Worm (Caenorhabditis elegans) whole organism, young adult: ENCODE results near the gene hrpa-1.

Experiments
- B0261.1 ChIP-seq: sonication (generic microtip); optimal IDR thresholded peaks from 2 replicates; lab custom pipeline; 2016; ENCODE audit warnings: mild to moderate bottlenecking, missing genetic modification characterization, moderate library complexity, missing compliant biosample characterization
- C17E4.6 ChIP-seq: fragments of 200-800 bp; sonication (Bioruptor generic); IDR thresholded peaks from 2 replicates; pipeline ENCODE4 v1.3.6; 2022; ENCODE audit warnings: missing genetic modification reagents, missing genetic modification characterization, missing compliant biosample characterization
- F10E7.11 ChIP-seq: sonication (generic microtip); optimal IDR thresholded peaks from 2 replicates; lab custom pipeline; 2017; ENCODE audit warnings: mild to moderate bottlenecking, missing genetic modification characterization, moderate library complexity, missing compliant biosample characterization
- F23B12.7 ChIP-seq: sonication (generic microtip); optimal IDR thresholded peaks from 2 replicates; lab custom pipeline; 2017; ENCODE audit warnings: missing genetic modification characterization, mild to moderate bottlenecking, missing compliant biosample characterization, antibody characterized with exemption, moderate library complexity; ENCODE audit not compliant: insufficient read depth
- F52B5.7 ChIP-seq: sonication (generic microtip); optimal IDR thresholded peaks from 2 replicates; lab custom pipeline; 2016; ENCODE audit warnings: mild to moderate bottlenecking, missing genetic modification characterization, missing compliant biosample characterization
- F57A8.1 ChIP-seq: fragments of 200-800 bp; sonication (Bioruptor generic); optimal IDR thresholded peaks from 2 replicates; lab custom pipeline; 2018; ENCODE audit warnings: mild to moderate bottlenecking, missing genetic modification characterization, moderate library complexity, missing compliant biosample characterization
- K11D2.4 ChIP-seq: fragments of 200-800 bp; sonication (Bioruptor generic); IDR thresholded peaks from 2 replicates; pipeline ENCODE4 v1.3.6; 2022; ENCODE audit warnings: missing genetic modification reagents, missing genetic modification characterization, missing compliant biosample characterization
- Y53G8AR.9 ChIP-seq: fragments of 200-800 bp; sonication (Bioruptor generic); conservative IDR thresholded peaks from 2 replicates; pipeline ENCODE4 v1.3.6; 2022; ENCODE audit warnings: missing genetic modification reagents, missing genetic modification characterization, missing compliant biosample characterization
- Y67H2A.10 ChIP-seq: fragments of 200-800 bp; sonication (Bioruptor generic); conservative IDR thresholded peaks from 2 replicates; pipeline ENCODE4 v1.3.6; 2022; ENCODE audit warnings: missing genetic modification reagents, missing genetic modification characterization, missing compliant biosample characterization
- Y79H2A.3 ChIP-seq: fragments of 200-800 bp; sonication (Bioruptor generic); conservative IDR thresholded peaks from 2 replicates; pipeline ENCODE4 v1.3.6; 2022; ENCODE audit warnings: missing genetic modification reagents, missing genetic modification characterization, missing compliant biosample characterization
- ama-1 ChIP-seq, 3 experiments: fragments of 150-350 bp in 1 of 3; sonication (generic microtip) in 2 of 3; optimal IDR thresholded peaks; 2 replicates each; lab custom pipeline; 2014 to 2018; ENCODE audit warnings: missing biosample characterization in 2 of 3, missing genetic modification characterization in 2 of 3, missing genetic modification reagents in 2 of 3
- atf-7 ChIP-seq: sonication (generic microtip); optimal IDR thresholded peaks from 2 replicates; lab custom pipeline; 2017; ENCODE audit warnings: mild to moderate bottlenecking, missing genetic modification characterization, missing compliant biosample characterization
- athp-1 ChIP-seq: sonication (generic microtip); optimal IDR thresholded peaks from 2 replicates; lab custom pipeline; 2017; ENCODE audit warnings: mild to moderate bottlenecking, missing genetic modification characterization, missing compliant biosample characterization
- attf-6 ChIP-seq: fragments of 200-800 bp; sonication (Bioruptor generic); IDR thresholded peaks from 2 replicates; pipeline ENCODE4 v1.3.6; 2022; ENCODE audit warnings: missing genetic modification reagents, missing genetic modification characterization, missing compliant biosample characterization
- cebp-2 ChIP-seq: fragments of 200-800 bp; sonication (Bioruptor generic); IDR thresholded peaks from 2 replicates; pipeline ENCODE4 v1.3.6; 2022; ENCODE audit warnings: missing genetic modification characterization, missing compliant biosample characterization
- ceh-27 ChIP-seq: fragments of 200-800 bp; sonication (Bioruptor generic); optimal IDR thresholded peaks from 2 replicates; lab custom pipeline; 2018; ENCODE audit warnings: mild to moderate bottlenecking, missing genetic modification characterization, moderate library complexity, missing compliant biosample characterization
- ceh-40 ChIP-seq: fragments of 200-800 bp; sonication (Bioruptor generic); IDR thresholded peaks from 2 replicates; pipeline ENCODE4 v1.3.6; 2022; ENCODE audit warnings: missing genetic modification characterization, missing compliant biosample characterization
- ceh-79 ChIP-seq: sonication (generic microtip); optimal IDR thresholded peaks from 2 replicates; lab custom pipeline; 2017; ENCODE audit warnings: mild to moderate bottlenecking, missing genetic modification characterization, missing compliant biosample characterization
- chd-7 ChIP-seq: sonication (generic microtip); optimal IDR thresholded peaks from 2 replicates; lab custom pipeline; 2016; ENCODE audit warnings: mild to moderate bottlenecking, missing genetic modification characterization, moderate library complexity, missing compliant biosample characterization
- die-1 ChIP-seq: sonication (generic microtip); optimal IDR thresholded peaks from 2 replicates; lab custom pipeline; 2016; ENCODE audit warnings: missing genotype, mild to moderate bottlenecking, missing genetic modification characterization, missing compliant biosample characterization
- dpl-1 ChIP-seq: fragments of 150-350 bp; optimal IDR thresholded peaks from 2 replicates; lab custom pipeline; 2014; ENCODE audit warnings: missing biosample characterization, missing genetic modification reagents, missing genetic modification characterization
- egl-44 ChIP-seq: fragments of 200-800 bp; sonication (Bioruptor generic); IDR thresholded peaks from 2 replicates; pipeline ENCODE4 v1.3.6; 2022; ENCODE audit warnings: missing genetic modification reagents, missing genetic modification characterization, missing compliant biosample characterization
- ekl-4 ChIP-seq: fragments of 200-800 bp; sonication (Bioruptor generic); IDR thresholded peaks from 2 replicates; pipeline ENCODE4 v1.3.6; 2022; ENCODE audit warnings: missing genetic modification reagents, missing genetic modification characterization, missing compliant biosample characterization
- fkh-3 ChIP-seq: sonication (generic microtip); optimal IDR thresholded peaks from 2 replicates; lab custom pipeline; 2016; ENCODE audit warnings: mild to moderate bottlenecking, missing genetic modification characterization, missing compliant biosample characterization
- him-1 ChIP-seq: sonication (generic microtip); optimal IDR thresholded peaks from 2 replicates; lab custom pipeline; 2016; ENCODE audit warnings: missing genotype, missing genetic modification reagents, missing genetic modification characterization, missing compliant biosample characterization
- hlh-26 ChIP-seq: fragments of 200-800 bp; sonication (Bioruptor generic); conservative IDR thresholded peaks from 2 replicates; pipeline ENCODE4 v1.3.6; 2022; ENCODE audit warnings: missing genetic modification reagents, missing genetic modification characterization, missing compliant biosample characterization
- hmg-1.2 ChIP-seq: fragments of 200-800 bp; sonication (Bioruptor generic); IDR thresholded peaks from 2 replicates; pipeline ENCODE4 v1.3.6; 2022; ENCODE audit warnings: missing genetic modification reagents, missing genetic modification characterization, missing compliant biosample characterization
- let-526 ChIP-seq: fragments of 200-800 bp; sonication (Bioruptor generic); IDR thresholded peaks from 2 replicates; pipeline ENCODE4 v1.3.6; 2022; ENCODE audit warnings: missing genetic modification reagents, missing genetic modification characterization, missing compliant biosample characterization
- lin-26 ChIP-seq: fragments of 200-800 bp; sonication (Bioruptor generic); IDR thresholded peaks from 2 replicates; pipeline ENCODE4 v1.3.6; 2022; ENCODE audit warnings: missing genetic modification reagents, missing genetic modification characterization, missing compliant biosample characterization
- lin-35 ChIP-seq, 3 experiments: fragments of 150-350 bp in 2 of 3; sonication (generic microtip) in 1 of 3; optimal IDR thresholded peaks; 2 replicates each; lab custom pipeline; 2014 to 2018; ENCODE audit warnings: missing biosample characterization in 3 of 3, missing genetic modification characterization in 3 of 3, missing genetic modification reagents in 3 of 3
- lin-54 ChIP-seq: fragments of 200-800 bp; sonication (Bioruptor generic); optimal IDR thresholded peaks from 2 replicates; lab custom pipeline; 2018; ENCODE audit warnings: mild to moderate bottlenecking, missing genetic modification characterization, missing compliant biosample characterization
- lsl-1 ChIP-seq: fragments of 200-800 bp; sonication (Bioruptor generic); optimal IDR thresholded peaks from 2 replicates; lab custom pipeline; 2018; ENCODE audit warnings: mild to moderate bottlenecking, missing genetic modification characterization, moderate library complexity, missing compliant biosample characterization
- madf-3 ChIP-seq: fragments of 200-800 bp; sonication (Bioruptor generic); IDR thresholded peaks from 2 replicates; pipeline ENCODE4 v1.3.6; 2022; ENCODE audit warnings: missing genetic modification reagents, missing genetic modification characterization, missing compliant biosample characterization
- madf-6 ChIP-seq: fragments of 200-800 bp; sonication (Bioruptor generic); IDR thresholded peaks from 2 replicates; pipeline ENCODE4 v1.3.6; 2022; ENCODE audit warnings: missing genetic modification reagents, missing genetic modification characterization, missing compliant biosample characterization
- mes-4 ChIP-seq: sonication (generic microtip); optimal IDR thresholded peaks from 2 replicates; lab custom pipeline; 2016; ENCODE audit warnings: missing genotype, missing genetic modification characterization, missing compliant biosample characterization
- nfya-1 ChIP-seq: sonication (generic microtip); optimal IDR thresholded peaks from 2 replicates; lab custom pipeline; 2017; ENCODE audit warnings: antibody characterized with exemption, missing compliant biosample characterization, missing genetic modification characterization, borderline replicate concordance; ENCODE audit not compliant: insufficient read depth
- nfyb-1 ChIP-seq: fragments of 200-800 bp; sonication (Bioruptor generic); IDR thresholded peaks from 2 replicates; pipeline ENCODE4 v1.3.6; 2022; ENCODE audit warnings: missing genetic modification reagents, missing genetic modification characterization, missing compliant biosample characterization
- nhr-120 ChIP-seq: fragments of 200-800 bp; sonication (Bioruptor generic); IDR thresholded peaks from 2 replicates; pipeline ENCODE4 v1.3.6; 2022; ENCODE audit warnings: missing genetic modification characterization, missing compliant biosample characterization
- nhr-179 ChIP-seq: sonication (generic microtip); optimal IDR thresholded peaks from 2 replicates; lab custom pipeline; 2016; ENCODE audit warnings: mild to moderate bottlenecking, missing genetic modification characterization, missing compliant biosample characterization
- nhr-90 ChIP-seq: sonication (generic microtip); optimal IDR thresholded peaks from 2 replicates; lab custom pipeline; 2016; ENCODE audit warnings: missing genotype, mild to moderate bottlenecking, missing genetic modification characterization, missing compliant biosample characterization
- pbrm-1 ChIP-seq: fragments of 200-800 bp; sonication (Bioruptor generic); IDR thresholded peaks from 2 replicates; pipeline ENCODE4 v1.3.6; 2022; ENCODE audit warnings: missing genetic modification reagents, missing genetic modification characterization, missing compliant biosample characterization
- snpc-3.4 ChIP-seq: sonication (generic microtip); optimal IDR thresholded peaks from 2 replicates; lab custom pipeline; 2017; ENCODE audit warnings: missing genetic modification characterization, mild to moderate bottlenecking, missing compliant biosample characterization, antibody characterized with exemption, moderate library complexity, missing genotype, missing genetic modification reagents
- tbp1 ChIP-seq: fragments of 200-800 bp; sonication (Bioruptor generic); optimal IDR thresholded peaks from 2 replicates; lab custom pipeline; 2018; ENCODE audit warnings: mild to moderate bottlenecking, missing genetic modification characterization, missing compliant biosample characterization
- tbx-9 ChIP-seq: sonication (generic microtip); optimal IDR thresholded peaks from 2 replicates; lab custom pipeline; 2016; ENCODE audit warnings: borderline replicate concordance, missing genetic modification characterization, inconsistent platforms, missing compliant biosample characterization
- unc-62 ChIP-seq: fragments of 150-350 bp; optimal IDR thresholded peaks from 2 replicates; lab custom pipeline; 2014; ENCODE audit warnings: missing biosample characterization, missing genetic modification reagents, missing genetic modification characterization
- ztf-18 ChIP-seq: sonication (generic microtip); optimal IDR thresholded peaks from 2 replicates; lab custom pipeline; 2016; ENCODE audit warnings: missing genotype, mild to moderate bottlenecking, missing genetic modification characterization, missing compliant biosample characterization
- ztf-28 ChIP-seq: fragments of 200-800 bp; sonication (Bioruptor generic); IDR thresholded peaks from 2 replicates; pipeline ENCODE4 v1.3.6; 2022; ENCODE audit warnings: missing genetic modification reagents, missing genetic modification characterization, missing compliant biosample characterization
- ztf-3 ChIP-seq: fragments of 200-800 bp; sonication (Bioruptor generic); optimal IDR thresholded peaks from 2 replicates; lab custom pipeline; 2018; ENCODE audit warnings: mild to moderate bottlenecking, missing genetic modification characterization, missing compliant biosample characterization
- ztf-6 ChIP-seq: fragments of 200-800 bp; sonication (Bioruptor generic); IDR thresholded peaks from 2 replicates; pipeline ENCODE4 v1.3.6; 2022; ENCODE audit warnings: missing genetic modification reagents, missing genetic modification characterization, missing compliant biosample characterization

Gene hrpa-1

DNA sequence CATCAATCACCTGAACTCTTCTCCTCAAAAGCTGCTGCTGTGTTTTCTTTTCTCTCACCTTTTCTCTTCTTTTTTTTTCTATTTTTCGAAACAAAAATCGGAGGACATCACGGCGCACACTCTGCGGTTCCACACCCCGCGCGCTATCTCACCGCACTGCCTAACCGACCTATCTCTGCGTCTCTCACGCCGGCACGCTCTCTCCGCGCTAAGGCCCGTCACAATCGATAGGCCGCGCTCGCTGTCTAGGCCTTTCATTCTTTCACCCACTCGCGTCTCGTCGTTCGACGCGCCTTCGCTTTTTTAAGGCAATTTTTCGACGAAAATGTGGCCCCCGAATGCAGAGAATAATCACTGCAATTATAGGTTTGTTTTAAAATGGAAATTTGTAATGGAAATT is 27.4 kb downstream of the hrpa-1 start, which contains the start of gene zip-11 (continued):
- TF ChIP-seq ama-1 (optimal IDR thresholded peaks at IDR 0.05; lab: Kevin White, UChicago) (no peak), ama-1 (GFP tag; optimal IDR thresholded peaks at IDR 0.05; lab: Kevin White, UChicago) (no peak), K11D2.4 (GFP tag; lab: Robert Waterston, UW) (peak; percentile 83), ztf-3 (GFP tag; lab: Kevin White, UChicago) (no peak), dpl-1 (GFP tag; lab: Kevin White, UChicago) (no peak), fkh-3 (tag; lab: Kevin White, UChicago) (no peak), F52B5.7 (tag; lab: Kevin White, UChicago) (no peak), lin-26 (0 out of 2 replicates have a peak, but pooled peaks have one; percentile 37), madf-3 (GFP tag; lab: Robert Waterston, UW) (0 out of 2 replicates have a peak, but pooled peaks have one; percentile 54), athp-1 (no peak), lsl-1 (GFP tag; lab: Kevin White, UChicago) (no peak), unc-62 (GFP tag; lab: Kevin White, UChicago) (no peak), nhr-90 (peak; percentile 75), madf-6 (GFP tag; lab: Robert Waterston, UW) (peak; percentile 11; the same call in 1 of the 2 replicates), tbx-9 (tag; lab: Kevin White, UChicago) (no peak), lin-54 (GFP tag; lab: Kevin White, UChicago) (peak; percentile 51), mes-4 (tag; lab: Kevin White, UChicago) (no peak), egl-44 (GFP tag; lab: Robert Waterston, UW) (no peak), nfyb-1 (peak; percentile 69; the same call in 1 of the 2 replicates), F23B12.7 (tag; lab: Kevin White, UChicago) (peak; percentile 29), attf-6 (no peak), Y53G8AR.9 (GFP tag; lab: Robert Waterston, UW) (peak; percentile 50; the same call in 1 of the 2 replicates), ceh-79 (tag; lab: Kevin White, UChicago) (no peak), him-1 (tag; lab: Kevin White, UChicago) (no peak), hmg-1.2 (peak; percentile 99), let-526 (no peak), ekl-4 (0 out of 2 replicates have a peak, but pooled peaks have one; percentile 30), ceh-27 (GFP tag; lab: Kevin White, UChicago) (no peak), ztf-6 (GFP tag; lab: Robert Waterston, UW) (no peak), C17E4.6 (GFP tag; lab: Robert Waterston, UW) (no peak), nhr-179 (no peak), snpc-3.4 (tag; lab: Kevin White, UChicago) (no peak), nfya-1 (no peak), die-1 (no peak), B0261.1 (tag; lab: Kevin White, UChicago) (no peak), ztf-18 (tag; lab: Kevin White, UChicago) (peak; percentile 14), Y79H2A.3 (GFP tag; lab: Robert Waterston, UW) (no peak), lin-35 (GFP tag; optimal IDR thresholded peaks at IDR 0.05; lab: Kevin White, UChicago) (peak in 1 of 3 experiments; percentile 54), F57A8.1 (GFP tag; lab: Kevin White, UChicago) (no peak), chd-7 (no peak), nhr-120 (GFP tag; lab: Robert Waterston, UW) (no peak), F10E7.11 (no peak), hlh-26 (no peak), pbrm-1 (GFP tag; lab: Robert Waterston, UW) (0 out of 2 replicates have a peak, but pooled peaks have one; percentile 36), tbp1 (GFP tag; lab: Kevin White, UChicago) (no peak), atf-7 (peak; percentile 16), Y67H2A.10 (no peak), ztf-28 (GFP tag; lab: Robert Waterston, UW) (no peak), cebp-2 (GFP tag; lab: Robert Waterston, UW) (no peak), ceh-40 (GFP tag; lab: Robert Waterston, UW) (no peak)
